Worm (Caenorhabditis elegans): Measurements from ENCODE around the gene tpk-1.

ce11 chrIII:8925539-8925938 lies 13.6 kb downstream of the tpk-1 start:
- TF ChIP-seq nhr-76 (tag; optimal IDR thresholded peaks at IDR 0.05) (no peak), nhr-2 (tag; optimal IDR thresholded peaks at IDR 0.05) (no peak), nhr-12 (tag; optimal IDR thresholded peaks at IDR 0.05) (no peak), unc-62 (GFP tag; optimal IDR thresholded peaks at IDR 0.05) (no peak), ztf-11 (tag; optimal IDR thresholded peaks at IDR 0.05) (no peak), ces-1 (GFP tag; optimal IDR thresholded peaks at IDR 0.05) (no peak), mep-1 (tag; optimal IDR thresholded peaks at IDR 0.05) (no peak), mab-5 (tag; optimal IDR thresholded peaks at IDR 0.05) (no peak), lsy-2 (tag; optimal IDR thresholded peaks at IDR 0.05) (no peak), M03D4.4 (tag; optimal IDR thresholded peaks at IDR 0.05) (no peak), nhr-237 (tag; optimal IDR thresholded peaks at IDR 0.05) (no peak), unc-120 (tag; optimal IDR thresholded peaks at IDR 0.05; ENCODE audit: poor library complexity, severe bottlenecking) (no peak), ceh-43 (GFP tag; optimal IDR thresholded peaks at IDR 0.05) (no peak)

Data from whole organism, mixed stage, embryonic.